Fruit fly (Drosophila melanogaster) whole organism, embryonic: Measurements from ENCODE around the gene CG44139.

Experiments
- CG11695 ChIP-seq: fragments of 200-800 bp; sonication (Bioruptor generic); IDR thresholded peaks from 3 replicates; pipeline ENCODE4 v1.3.6; 2022; ENCODE audit warnings: missing biosample characterization, missing genetic modification characterization
- CG2116 ChIP-seq: fragments of 200-800 bp; sonication (Bioruptor generic); optimal IDR thresholded peaks from 3 replicates; lab custom pipeline; 2018; ENCODE audit warnings: missing biosample characterization, mild to moderate bottlenecking, missing genetic modification characterization
- CG7357 ChIP-seq: fragments of 200-800 bp; sonication (Bioruptor generic); IDR thresholded peaks from 3 replicates; pipeline ENCODE4 v1.3.6; 2022; ENCODE audit warnings: missing biosample characterization, missing genetic modification characterization
- CrebB ChIP-seq: fragments of 200-800 bp; sonication (Bioruptor generic); optimal IDR thresholded peaks from 3 replicates; lab custom pipeline; 2018; ENCODE audit warnings: missing biosample characterization, mild to moderate bottlenecking, missing genetic modification characterization
- amos ChIP-seq: fragments of 200-800 bp; sonication (Bioruptor generic); IDR thresholded peaks from 2 replicates; pipeline ENCODE4 v1.3.6; 2022; ENCODE audit warnings: missing biosample characterization, missing genetic modification characterization; ENCODE audit not compliant: partially characterized antibody
- ara ChIP-seq: fragments of 200-800 bp; sonication (Bioruptor generic); IDR thresholded peaks from 2 replicates; pipeline ENCODE4 v1.3.6; 2022; ENCODE audit warnings: missing biosample characterization, missing genetic modification characterization
- pan ChIP-seq, 4 experiments: fragments of >200 bp in 3 of 4; fragments of 200-800 bp in 1 of 4; sonication (Bioruptor generic) in 1 of 4; optimal IDR thresholded peaks in 3 of 4; IDR thresholded peaks in 1 of 4; 2 replicates each; pipeline versions ENCODE4 v1.3.6 to Lab custom; 2017 to 2022; ENCODE audit warnings: missing biosample characterization in 2 of 4, missing genetic modification characterization in 2 of 4, mixed read lengths in 1 of 4
- seq ChIP-seq: fragments of 200-800 bp; sonication (Bioruptor generic); IDR thresholded peaks from 2 replicates; pipeline ENCODE4 v1.3.6; 2022; ENCODE audit warnings: missing biosample characterization, missing genetic modification characterization

- TF ChIP-seq seq (no peak), ara (GFP tag; lab: Robert Waterston, UW) (no peak), CG11695 (GFP tag; lab: Robert Waterston, UW) (no peak), CG7357 (GFP tag; lab: Robert Waterston, UW) (no peak), CG2116 (GFP tag; lab: Kevin White, UChicago) (no peak), CrebB (no peak), pan (optimal IDR thresholded peaks at IDR 0.05; lab: Kevin White, UChicago) (no peak), pan (GFP tag; optimal IDR thresholded peaks at IDR 0.05 in 1 of 2, IDR thresholded peaks at IDR 0.05 in 1 of 2) (no peak), amos (GFP tag; lab: Robert Waterston, UW) (no peak)
Measured at dm6 chr2L:2429588-2429987, 5.0 kb downstream of the CG44139 start.
